Fruit fly (Drosophila melanogaster): ENCODE data around the gene CG11786.
A peak's percentile ranks its signal among the peaks of the same experiment; 100 is the strongest.

CG11786 gene

DNA sequence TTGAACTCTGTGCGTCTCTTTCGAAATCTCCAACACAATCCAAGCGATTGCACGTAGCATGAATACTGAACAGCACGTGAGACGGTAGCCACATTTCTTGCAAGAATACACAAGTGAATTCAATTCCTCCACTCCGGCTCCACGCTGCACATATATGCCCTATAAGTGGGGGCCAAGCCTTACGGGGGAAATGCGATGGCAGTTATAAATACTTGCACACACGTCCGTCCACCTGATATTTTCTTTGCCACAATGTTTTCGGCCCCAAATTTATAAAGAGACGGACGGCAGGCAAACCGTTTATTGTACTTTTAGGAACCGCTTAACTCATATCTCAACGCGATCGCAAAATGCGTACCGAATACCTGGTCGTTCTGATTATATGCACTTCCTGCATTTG is at the start of gene CG11786:
TSS of gene CG11786 (plus strand) at position 301 of the 400 bp plus-strand sequence.
- no peak for TF ChIP-seq CG34367 (tag; optimal IDR thresholded peaks at IDR 0.05)
- no peak for TF ChIP-seq CG15710 (tag; optimal IDR thresholded peaks at IDR 0.05)
- TF ChIP-seq rn (GFP tag; IDR thresholded peaks at IDR 0.05): no peak
- no peak for TF ChIP-seq Ets98B (GFP tag; IDR thresholded peaks at IDR 0.05)
- TF ChIP-seq CG13204 (GFP tag; optimal IDR thresholded peaks at IDR 0.05): no peak
- no peak for TF ChIP-seq CG8159 (tag; optimal IDR thresholded peaks at IDR 0.05)

dm6 chr3R:24996502-24996901 is 49.6 kb upstream of the CG11786 start:
- TF ChIP-seq CG4496 (GFP tag; IDR thresholded peaks at IDR 0.05) (peak; percentile 91), EcR (GFP tag; optimal IDR thresholded peaks at IDR 0.05) (no peak), gl (tag; optimal IDR thresholded peaks at IDR 0.05) (no peak), Ets98B (GFP tag; IDR thresholded peaks at IDR 0.05) (peak; percentile 94), CG12605 (GFP tag; IDR thresholded peaks at IDR 0.05) (0 out of 2 replicates have a peak, but pooled peaks have one; percentile 19), CG10348 (GFP tag; IDR thresholded peaks at IDR 0.05) (peak; percentile 63), D1 (tag; optimal IDR thresholded peaks at IDR 0.05) (no peak), CG9948 (tag; optimal IDR thresholded peaks at IDR 0.05) (no peak), CG8301 (tag; optimal IDR thresholded peaks at IDR 0.05) (peak; percentile 88), CG14655 (GFP tag; optimal IDR thresholded peaks at IDR 0.05) (peak; percentile 79), Pif1A (GFP tag; optimal IDR thresholded peaks at IDR 0.05) (peak; percentile 46), CG17806 (tag; optimal IDR thresholded peaks at IDR 0.05) (peak; percentile 39), CG15710 (tag; optimal IDR thresholded peaks at IDR 0.05) (peak; percentile 1), CG8159 (tag; optimal IDR thresholded peaks at IDR 0.05) (peak; percentile 25), fd96Ca (GFP tag; IDR thresholded peaks at IDR 0.05) (peak; percentile 94), CG32121 (GFP tag; IDR thresholded peaks at IDR 0.05) (peak; percentile 93), rn (GFP tag; IDR thresholded peaks at IDR 0.05) (peak; percentile 75), Pif1B (GFP tag; optimal IDR thresholded peaks at IDR 0.05) (peak; percentile 65), CG13204 (GFP tag; optimal IDR thresholded peaks at IDR 0.05) (no peak), CG34367 (tag; optimal IDR thresholded peaks at IDR 0.05) (no peak), Snoo (tag; optimal IDR thresholded peaks at IDR 0.05) (peak; percentile 46)

- TF ChIP-seq CG8159 (tag; optimal IDR thresholded peaks at IDR 0.05) (no peak), CG8301 (tag; optimal IDR thresholded peaks at IDR 0.05) (peak; percentile 55), CG14655 (GFP tag; optimal IDR thresholded peaks at IDR 0.05) (peak; percentile 53), CG15710 (tag; optimal IDR thresholded peaks at IDR 0.05) (no peak), D1 (tag; optimal IDR thresholded peaks at IDR 0.05) (no peak)
These were observed 48.8 kb upstream of the CG11786 start for dm6 chr3R:24997287-24997686.

dm6 chr3R:24999575-24999974 is 46.5 kb upstream of the CG11786 start:
- TF ChIP-seq CG14655 (GFP tag; optimal IDR thresholded peaks at IDR 0.05) (no peak), CG8301 (tag; optimal IDR thresholded peaks at IDR 0.05) (no peak), CG8159 (tag; optimal IDR thresholded peaks at IDR 0.05) (no peak), fd96Ca (GFP tag; IDR thresholded peaks at IDR 0.05) (no peak), CG4496 (GFP tag; IDR thresholded peaks at IDR 0.05) (no peak), Snoo (tag; optimal IDR thresholded peaks at IDR 0.05) (no peak), CG17806 (tag; optimal IDR thresholded peaks at IDR 0.05) (no peak), CG10348 (GFP tag; IDR thresholded peaks at IDR 0.05) (no peak), CG12605 (GFP tag; IDR thresholded peaks at IDR 0.05) (no peak), EcR (GFP tag; optimal IDR thresholded peaks at IDR 0.05) (no peak), CG9948 (tag; optimal IDR thresholded peaks at IDR 0.05) (no peak), CG34367 (tag; optimal IDR thresholded peaks at IDR 0.05) (no peak)

DNA sequence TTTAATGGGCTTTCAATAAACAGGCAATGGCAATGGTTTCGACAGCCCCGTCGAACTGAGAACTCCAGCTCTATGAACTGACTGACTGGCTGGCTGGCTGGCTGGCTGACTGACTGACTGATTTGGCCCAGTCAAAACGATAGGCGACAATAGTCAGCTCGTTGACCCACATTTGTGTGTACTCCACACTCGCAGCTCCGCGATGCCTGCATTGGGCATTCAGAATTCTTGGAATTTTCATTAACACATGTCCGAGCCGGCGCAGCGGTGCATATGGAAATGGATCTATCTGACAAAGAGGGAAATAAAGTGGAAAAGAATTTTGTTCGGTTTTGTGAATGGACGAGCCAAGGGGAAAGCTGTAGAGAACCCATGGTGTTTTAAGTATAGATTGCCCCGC is 43.9 kb upstream of the CG11786 start:
- TF ChIP-seq CG4496 (GFP tag; IDR thresholded peaks at IDR 0.05) (no peak), CG14655 (GFP tag; optimal IDR thresholded peaks at IDR 0.05) (no peak), CG13204 (GFP tag; optimal IDR thresholded peaks at IDR 0.05) (no peak), CG15710 (tag; optimal IDR thresholded peaks at IDR 0.05) (no peak), fd96Ca (GFP tag; IDR thresholded peaks at IDR 0.05) (no peak), EcR (GFP tag; optimal IDR thresholded peaks at IDR 0.05) (no peak), CG9948 (tag; optimal IDR thresholded peaks at IDR 0.05) (no peak), CG17806 (tag; optimal IDR thresholded peaks at IDR 0.05) (no peak), CG8301 (tag; optimal IDR thresholded peaks at IDR 0.05) (no peak), Snoo (tag; optimal IDR thresholded peaks at IDR 0.05) (no peak), CG12605 (GFP tag; IDR thresholded peaks at IDR 0.05) (no peak)

dm6 chr3R:25004064-25004463 is 42.1 kb upstream of the CG11786 start:
- TF ChIP-seq CG14655 (GFP tag; optimal IDR thresholded peaks at IDR 0.05) (no peak), CG4496 (GFP tag; IDR thresholded peaks at IDR 0.05) (0 out of 3 replicates have a peak, but pooled peaks have one; percentile 22)

DNA sequence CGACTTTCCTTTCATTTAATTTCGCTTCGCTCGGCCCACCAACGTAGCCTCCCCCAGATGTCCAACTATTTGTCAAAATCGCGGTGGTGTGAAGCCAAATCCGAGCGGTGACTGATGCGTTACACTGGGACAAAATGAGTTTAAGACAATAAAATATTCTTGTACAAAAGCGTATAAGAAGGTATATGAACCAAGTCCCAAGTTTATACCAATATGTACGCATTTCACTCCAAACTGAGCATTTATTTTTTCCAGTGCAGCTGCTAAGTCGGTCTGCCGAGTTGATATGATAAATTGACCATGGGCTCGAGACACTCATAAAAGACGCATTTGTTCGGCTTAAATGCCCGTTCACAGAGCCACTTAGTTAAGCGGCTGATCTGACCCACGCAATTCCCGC is 41.4 kb upstream of the CG11786 start:
- TF ChIP-seq Snoo (tag; optimal IDR thresholded peaks at IDR 0.05): no peak
- peak; percentile 44 for TF ChIP-seq CG14655 (GFP tag; optimal IDR thresholded peaks at IDR 0.05)
- TF ChIP-seq CG32121 (GFP tag; IDR thresholded peaks at IDR 0.05): peak; percentile 46
- peak; percentile 38 for TF ChIP-seq CG17806 (tag; optimal IDR thresholded peaks at IDR 0.05)
- TF ChIP-seq CG8159 (tag; optimal IDR thresholded peaks at IDR 0.05): peak; percentile 7
- TF ChIP-seq CG10348 (GFP tag; IDR thresholded peaks at IDR 0.05): no peak
- peak; percentile 2 for TF ChIP-seq CG15710 (tag; optimal IDR thresholded peaks at IDR 0.05)
- TF ChIP-seq CG13204 (GFP tag; optimal IDR thresholded peaks at IDR 0.05): no peak
- TF ChIP-seq rn (GFP tag; IDR thresholded peaks at IDR 0.05): peak; percentile 40; the same call in 1 of the 2 replicates
- no peak for TF ChIP-seq CG12605 (GFP tag; IDR thresholded peaks at IDR 0.05)
- TF ChIP-seq Pif1A (GFP tag; optimal IDR thresholded peaks at IDR 0.05): peak; percentile 57
- TF ChIP-seq EcR (GFP tag; optimal IDR thresholded peaks at IDR 0.05): no peak
- TF ChIP-seq CG4496 (GFP tag; IDR thresholded peaks at IDR 0.05): peak; percentile 70
- TF ChIP-seq CG34367 (tag; optimal IDR thresholded peaks at IDR 0.05): no peak
- TF ChIP-seq CG9948 (tag; optimal IDR thresholded peaks at IDR 0.05): peak; percentile 24
- peak; percentile 56 for TF ChIP-seq CG8301 (tag; optimal IDR thresholded peaks at IDR 0.05)
- no peak for TF ChIP-seq Pif1B (GFP tag; optimal IDR thresholded peaks at IDR 0.05)
- TF ChIP-seq D1 (tag; optimal IDR thresholded peaks at IDR 0.05): no peak
- no peak for TF ChIP-seq gl (tag; optimal IDR thresholded peaks at IDR 0.05)
- TF ChIP-seq Ets98B (GFP tag; IDR thresholded peaks at IDR 0.05): 0 out of 2 replicates have a peak, but pooled peaks have one; percentile 58
- TF ChIP-seq fd96Ca (GFP tag; IDR thresholded peaks at IDR 0.05): peak; percentile 80; the same call in 2 of the 3 replicates
